Fruit fly (Drosophila melanogaster) whole organism, embryonic: ENCODE data around the gene CG4631.
A peak's percentile ranks its signal among the peaks of the same experiment; 100 is the strongest.

Experiments used
- Aef1 ChIP-seq: fragments of 200-800 bp; sonication (Bioruptor generic); IDR thresholded peaks from 3 replicates; pipeline ENCODE4 v1.3.6; 2022; ENCODE audit warnings: missing biosample characterization, missing genetic modification characterization
- Atf-2 ChIP-seq: fragments of 200-800 bp; sonication (Bioruptor generic); optimal IDR thresholded peaks from 2 replicates; lab custom pipeline; 2016; ENCODE audit warnings: missing biosample characterization, missing genetic modification characterization
- Blimp-1 ChIP-seq: fragments of 200-800 bp; sonication (Bioruptor generic); optimal IDR thresholded peaks from 3 replicates; lab custom pipeline; 2018; ENCODE audit warnings: missing biosample characterization, missing genetic modification characterization, mild to moderate bottlenecking, moderate library complexity, missing genetic modification reagents
- CG10147 ChIP-seq: fragments of 200-800 bp; sonication (Bioruptor generic); optimal IDR thresholded peaks from 2 replicates; lab custom pipeline; 2019; ENCODE audit warnings: missing biosample characterization, mild to moderate bottlenecking, missing genetic modification characterization, moderate library complexity
- CG10959 ChIP-seq: fragments of 200-800 bp; sonication (Bioruptor generic); IDR thresholded peaks from 2 replicates; pipeline ENCODE4 v1.3.6; 2022; ENCODE audit warnings: missing biosample characterization, missing genetic modification characterization
- CG11456 ChIP-seq: fragments of 200-800 bp; sonication (Bioruptor generic); IDR thresholded peaks from 3 replicates; pipeline ENCODE4 v1.3.6; 2022; ENCODE audit warnings: missing biosample characterization, missing genetic modification characterization
- CG13123 ChIP-seq: fragments of 200-800 bp; sonication (Bioruptor generic); optimal IDR thresholded peaks from 2 replicates; lab custom pipeline; 2016; ENCODE audit warnings: missing biosample characterization, missing genetic modification characterization
- CG14441 ChIP-seq: fragments of 200-800 bp; sonication (Bioruptor generic); IDR thresholded peaks from 2 replicates; pipeline ENCODE4 v1.3.6; 2022; ENCODE audit warnings: missing biosample characterization, missing genetic modification characterization
- CG16779 ChIP-seq: fragments of 200-800 bp; sonication (Bioruptor generic); IDR thresholded peaks from 2 replicates; pipeline ENCODE4 v1.3.6; 2022; ENCODE audit warnings: missing biosample characterization, missing genetic modification characterization
- CG17568 ChIP-seq: fragments of 200-800 bp; sonication (Bioruptor generic); optimal IDR thresholded peaks from 2 replicates; lab custom pipeline; 2018; ENCODE audit warnings: missing biosample characterization, mild to moderate bottlenecking, missing genetic modification characterization, moderate library complexity
- CG18764 ChIP-seq: fragments of 200-800 bp; sonication (Bioruptor generic); optimal IDR thresholded peaks from 3 replicates; lab custom pipeline; 2016; ENCODE audit warnings: missing biosample characterization, missing genetic modification characterization
- CG2129 ChIP-seq: fragments of 200-800 bp; sonication (Bioruptor generic); IDR thresholded peaks from 2 replicates; pipeline ENCODE4 v1.3.6; 2022; ENCODE audit warnings: missing biosample characterization, missing genetic modification characterization; ENCODE audit not compliant: partially characterized antibody
- CG30431 ChIP-seq: fragments of 200-800 bp; sonication (Bioruptor generic); optimal IDR thresholded peaks from 2 replicates; lab custom pipeline; 2017; ENCODE audit warnings: missing biosample characterization, missing genetic modification characterization
- CG31441 ChIP-seq: fragments of 200-800 bp; sonication (Bioruptor generic); IDR thresholded peaks from 2 replicates; pipeline ENCODE4 v1.3.6; 2022; ENCODE audit warnings: missing biosample characterization, missing genetic modification characterization
- CG3163 ChIP-seq: fragments of 200-800 bp; sonication (Bioruptor generic); optimal IDR thresholded peaks from 3 replicates; lab custom pipeline; 2016; ENCODE audit warnings: missing biosample characterization, missing genetic modification characterization
- CG32767 ChIP-seq: fragments of 200-800 bp; sonication (Bioruptor generic); IDR thresholded peaks from 2 replicates; pipeline ENCODE4 v1.3.6; 2022; ENCODE audit warnings: missing biosample characterization, missing genetic modification characterization
- CG32772 ChIP-seq: fragments of 200-800 bp; sonication (Bioruptor generic); IDR thresholded peaks from 2 replicates; pipeline ENCODE4 v1.3.6; 2022; ENCODE audit warnings: missing biosample characterization, missing genetic modification characterization
- CG7556 ChIP-seq: fragments of 200-800 bp; sonication (Bioruptor generic); optimal IDR thresholded peaks from 2 replicates; lab custom pipeline; 2017; ENCODE audit warnings: missing biosample characterization, mild to moderate bottlenecking, missing genetic modification characterization
- CG7839 ChIP-seq: fragments of 200-800 bp; sonication (Bioruptor generic); optimal IDR thresholded peaks from 3 replicates; lab custom pipeline; 2018; ENCODE audit warnings: missing biosample characterization, mild to moderate bottlenecking, missing genetic modification characterization, moderate library complexity
- CG7987 ChIP-seq: fragments of 200-800 bp; sonication (Bioruptor generic); optimal IDR thresholded peaks from 2 replicates; lab custom pipeline; 2018; ENCODE audit warnings: missing biosample characterization, mild to moderate bottlenecking, missing genetic modification characterization, moderate library complexity
- CG8290 ChIP-seq, 3 experiments: fragments of 200-800 bp; sonication (Bioruptor generic); optimal IDR thresholded peaks; 2 replicates each; lab custom pipeline; 2016 to 2019; ENCODE audit warnings: missing biosample characterization in 3 of 3, missing genetic modification characterization in 3 of 3, mild to moderate bottlenecking in 2 of 3, moderate library complexity in 1 of 3
- CG8478 ChIP-seq: fragments of >200 bp; optimal IDR thresholded peaks from 2 replicates; lab custom pipeline; 2018
- CG9876 ChIP-seq: fragments of 200-800 bp; sonication (Bioruptor generic); optimal IDR thresholded peaks from 2 replicates; lab custom pipeline; 2016; ENCODE audit warnings: missing biosample characterization, missing genetic modification characterization
- Camta ChIP-seq: fragments of 200-800 bp; sonication (Bioruptor generic); optimal IDR thresholded peaks from 2 replicates; lab custom pipeline; 2016; ENCODE audit warnings: missing biosample characterization, missing genetic modification characterization
- Chrac-16 ChIP-seq: fragments of 200-800 bp; sonication (Bioruptor generic); optimal IDR thresholded peaks from 3 replicates; lab custom pipeline; 2016; ENCODE audit warnings: missing biosample characterization, missing genetic modification characterization
- Dad ChIP-seq: fragments of 200-800 bp; sonication (Bioruptor generic); optimal IDR thresholded peaks from 3 replicates; lab custom pipeline; 2016; ENCODE audit warnings: missing biosample characterization, missing genetic modification characterization
- Dref ChIP-seq: fragments of 200-800 bp; sonication (Bioruptor generic); IDR thresholded peaks from 2 replicates; pipeline ENCODE4 v1.3.6; 2022; ENCODE audit warnings: missing biosample characterization, missing genetic modification characterization
- E2f2 ChIP-seq: fragments of 200-800 bp; sonication (Bioruptor generic); IDR thresholded peaks from 2 replicates; pipeline ENCODE4 v1.3.6; 2022; ENCODE audit warnings: missing biosample characterization, missing genetic modification characterization
- Fer3 ChIP-seq: fragments of 200-800 bp; sonication (Bioruptor generic); optimal IDR thresholded peaks from 2 replicates; lab custom pipeline; 2018; ENCODE audit warnings: missing biosample characterization, mild to moderate bottlenecking, missing genetic modification characterization, moderate library complexity
- HLH54F ChIP-seq: fragments of 200-800 bp; sonication (Bioruptor generic); optimal IDR thresholded peaks from 3 replicates; lab custom pipeline; 2016; ENCODE audit warnings: missing biosample characterization, missing genetic modification characterization
- Hmr ChIP-seq: fragments of 200-800 bp; sonication (Bioruptor generic); optimal IDR thresholded peaks from 3 replicates; lab custom pipeline; 2017; ENCODE audit warnings: mild to moderate bottlenecking, missing biosample characterization, missing genetic modification reagents, missing genetic modification characterization
- Hr3 ChIP-seq: fragments of 200-800 bp; sonication (Bioruptor generic); optimal IDR thresholded peaks from 3 replicates; lab custom pipeline; 2016; ENCODE audit warnings: missing biosample characterization, missing genetic modification characterization
- Meics ChIP-seq: fragments of 200-800 bp; sonication (Bioruptor generic); optimal IDR thresholded peaks from 2 replicates; lab custom pipeline; 2017; ENCODE audit warnings: missing biosample characterization, mild to moderate bottlenecking, missing genetic modification characterization
- PHDP ChIP-seq: fragments of 200-800 bp; sonication (Bioruptor generic); optimal IDR thresholded peaks from 3 replicates; lab custom pipeline; 2018; ENCODE audit warnings: missing biosample characterization, mild to moderate bottlenecking, missing genetic modification characterization, moderate library complexity
- Side ChIP-seq: fragments of 200-800 bp; sonication (Bioruptor generic); optimal IDR thresholded peaks from 2 replicates; lab custom pipeline; 2016; ENCODE audit warnings: missing biosample characterization, missing genetic modification characterization
- Sin3A ChIP-seq: fragments of >200 bp; optimal IDR thresholded peaks from 2 replicates; lab custom pipeline; 2018
- Xrp1 ChIP-seq: fragments of 200-800 bp; sonication (Bioruptor generic); IDR thresholded peaks from 2 replicates; pipeline ENCODE4 v1.3.6; 2022; ENCODE audit warnings: missing biosample characterization, missing genetic modification characterization
- az2 ChIP-seq: fragments of 200-800 bp; sonication (Bioruptor generic); optimal IDR thresholded peaks from 3 replicates; lab custom pipeline; 2016; ENCODE audit warnings: missing biosample characterization, missing genetic modification characterization
- cas ChIP-seq: fragments of 200-800 bp; sonication (Bioruptor generic); IDR thresholded peaks from 2 replicates; pipeline ENCODE4 v1.3.6; 2022; ENCODE audit warnings: missing biosample characterization, missing genetic modification characterization
- chinmo ChIP-seq: fragments of 200-800 bp; sonication (Bioruptor generic); IDR thresholded peaks from 4 replicates; pipeline ENCODE4 v1.3.6; 2022; ENCODE audit warnings: missing biosample characterization, missing genetic modification characterization; ENCODE audit not compliant: partially characterized antibody
- corto ChIP-seq: fragments of 200-800 bp; sonication (Bioruptor generic); optimal IDR thresholded peaks from 2 replicates; lab custom pipeline; 2016; ENCODE audit warnings: missing biosample characterization, mild to moderate bottlenecking, missing genetic modification characterization, moderate library complexity
- cwo ChIP-seq: fragments of 200-800 bp; sonication (Bioruptor generic); optimal IDR thresholded peaks from 3 replicates; lab custom pipeline; 2017; ENCODE audit warnings: missing biosample characterization, missing genetic modification characterization, mild to moderate bottlenecking, moderate library complexity, missing genetic modification reagents
- dysf ChIP-seq: fragments of 200-800 bp; sonication (Bioruptor generic); IDR thresholded peaks from 3 replicates; pipeline ENCODE4 v1.3.6; 2022; ENCODE audit warnings: missing biosample characterization, missing genetic modification characterization
- gcm ChIP-seq: fragments of 200-800 bp; sonication (Bioruptor generic); optimal IDR thresholded peaks from 2 replicates; lab custom pipeline; 2019; ENCODE audit warnings: missing biosample characterization, mild to moderate bottlenecking, missing genetic modification characterization, moderate library complexity
- hbn ChIP-seq: fragments of 200-800 bp; sonication (Bioruptor generic); IDR thresholded peaks from 2 replicates; pipeline ENCODE4 v1.3.6; 2022; ENCODE audit warnings: missing biosample characterization, missing genetic modification characterization; ENCODE audit not compliant: partially characterized antibody
- hkb ChIP-seq, 2 experiments: fragments of 200-800 bp in 1 of 2; fragments of >200 bp in 1 of 2; sonication (Bioruptor generic) in 1 of 2; IDR thresholded peaks in 1 of 2; optimal IDR thresholded peaks in 1 of 2; 2 replicates each; pipeline versions ENCODE4 v1.3.6 to Lab custom; 2017 to 2022; ENCODE audit warnings: missing biosample characterization in 1 of 2, missing genetic modification characterization in 1 of 2
- nom ChIP-seq: fragments of 200-800 bp; sonication (Bioruptor generic); optimal IDR thresholded peaks from 2 replicates; lab custom pipeline; 2017; ENCODE audit warnings: missing biosample characterization, missing genetic modification characterization, mild to moderate bottlenecking, moderate library complexity, missing genetic modification reagents
- odd ChIP-seq: fragments of 200-800 bp; sonication (Bioruptor generic); optimal IDR thresholded peaks from 2 replicates; lab custom pipeline; 2017; ENCODE audit warnings: missing biosample characterization, mild to moderate bottlenecking, missing genetic modification characterization
- phol ChIP-seq: fragments of 200-800 bp; sonication (Bioruptor generic); optimal IDR thresholded peaks from 3 replicates; lab custom pipeline; 2018; ENCODE audit warnings: missing biosample characterization, mild to moderate bottlenecking, missing genetic modification characterization, moderate library complexity
- pros ChIP-seq: fragments of 200-800 bp; sonication (Bioruptor generic); optimal IDR thresholded peaks from 3 replicates; lab custom pipeline; 2019; ENCODE audit warnings: missing biosample characterization, mild to moderate bottlenecking, missing genetic modification characterization, moderate library complexity
- sima ChIP-seq: fragments of 200-800 bp; sonication (Bioruptor generic); optimal IDR thresholded peaks from 2 replicates; lab custom pipeline; 2016; ENCODE audit warnings: missing biosample characterization, missing genetic modification characterization

CG4631 gene

DNA sequence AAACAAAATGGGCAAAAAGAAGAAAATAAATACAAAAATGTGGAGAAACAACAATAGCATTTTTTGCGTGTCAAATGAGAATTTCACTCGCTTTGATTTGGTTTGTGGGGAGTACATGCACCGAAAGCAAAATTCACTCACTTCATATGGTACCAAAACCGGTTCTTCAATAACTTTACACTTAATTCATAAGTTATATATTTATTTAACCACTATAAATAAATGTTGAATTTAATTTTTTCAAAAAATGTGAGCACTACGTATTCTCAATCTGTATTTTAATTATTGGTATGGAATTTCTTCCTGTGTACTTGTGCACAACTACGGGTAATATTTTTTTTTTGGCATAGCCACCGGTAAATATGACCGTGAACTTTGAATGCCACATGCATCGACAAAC lies 22.0 kb downstream of the CG4631 start:
- TF ChIP-seq hbn (GFP tag; lab: Robert Waterston, UW) (no peak), corto (no peak), Hr3 (no peak), sima (GFP tag; lab: Kevin White, UChicago) (no peak), HLH54F (GFP tag; lab: Kevin White, UChicago) (no peak), CG7987 (GFP tag; lab: Kevin White, UChicago) (no peak), cwo (no peak), Hmr (no peak), CG11456 (no peak), chinmo (GFP tag; lab: Robert Waterston, UW) (no peak), Dad (GFP tag; lab: Kevin White, UChicago) (no peak), E2f2 (GFP tag; lab: Robert Waterston, UW) (no peak), Blimp-1 (GFP tag; lab: Kevin White, UChicago) (no peak), Atf-2 (no peak), nom (GFP tag; lab: Kevin White, UChicago) (no peak), pros (GFP tag; lab: Kevin White, UChicago) (no peak), CG18764 (no peak), CG16779 (GFP tag; lab: Robert Waterston, UW) (no peak), CG30431 (GFP tag; lab: Kevin White, UChicago) (no peak), CG10959 (GFP tag; lab: Robert Waterston, UW) (no peak), CG14441 (GFP tag; lab: Robert Waterston, UW) (no peak), CG10147 (GFP tag; lab: Kevin White, UChicago) (no peak), phol (tag; lab: Kevin White, UChicago) (peak; percentile 7), Dref (no peak), CG9876 (GFP tag; lab: Kevin White, UChicago) (no peak), Meics (GFP tag; lab: Kevin White, UChicago) (no peak), az2 (no peak), CG2129 (GFP tag; lab: Robert Waterston, UW) (no peak), CG8290 (GFP tag; optimal IDR thresholded peaks at IDR 0.05; lab: Kevin White, UChicago) (no peak), CG8290 (tag; optimal IDR thresholded peaks at IDR 0.05; lab: Kevin White, UChicago) (no peak), dysf (no peak), Xrp1 (peak; percentile 51; the same call in 1 of the 2 replicates), CG7556 (GFP tag; lab: Kevin White, UChicago) (no peak), gcm (GFP tag; lab: Kevin White, UChicago) (no peak), CG7839 (tag; lab: Kevin White, UChicago) (peak; percentile 8), Camta (no peak), Chrac-16 (GFP tag; lab: Kevin White, UChicago) (no peak), CG8478 (lab: Kevin White, UChicago) (no peak), CG31441 (GFP tag; lab: Robert Waterston, UW) (0 out of 2 replicates have a peak, but pooled peaks have one; percentile 15), CG32767 (no peak), hkb (optimal IDR thresholded peaks at IDR 0.05; lab: Kevin White, UChicago) (no peak), hkb (GFP tag; IDR thresholded peaks at IDR 0.05; lab: Robert Waterston, UW) (peak; percentile 64), CG3163 (GFP tag; lab: Kevin White, UChicago) (no peak), PHDP (tag; lab: Kevin White, UChicago) (peak; percentile 18), odd (GFP tag; lab: Kevin White, UChicago) (no peak), CG32772 (no peak), Side (GFP tag; lab: Kevin White, UChicago) (no peak), Aef1 (0 out of 3 replicates have a peak, but pooled peaks have one; percentile 22), CG17568 (no peak), CG13123 (GFP tag; lab: Kevin White, UChicago) (no peak), Fer3 (tag; lab: Kevin White, UChicago) (no peak), cas (no peak), Sin3A (lab: Kevin White, UChicago) (no peak)
